Worm (Caenorhabditis elegans): Measurements from ENCODE around the gene bath-41.
A peak's percentile ranks its signal among the peaks of the same experiment; 100 is the strongest.

bath-41 gene

ce11 chrIII:6736566-6736965 is 14.5 kb upstream of the bath-41 start, which contains the start of gene Y102E9.6:
Y102E9.6 (minus strand) TSS chrIII:6736666.
- TF ChIP-seq C34F6.9 (tag; optimal IDR thresholded peaks at IDR 0.05): no peak
- TF ChIP-seq R02D3.7 (tag; optimal IDR thresholded peaks at IDR 0.05): no peak
- TF ChIP-seq nhr-21 (tag; optimal IDR thresholded peaks at IDR 0.05): no peak
- TF ChIP-seq nhr-77 (tag; optimal IDR thresholded peaks at IDR 0.05): no peak

ce11 chrIII:6734420-6734819 is 12.4 kb upstream of the bath-41 start, which contains the start of gene Y102E9.3:
Y102E9.3 (minus strand) TSS chrIII:6734520.
- no peak for TF ChIP-seq nhr-12 (tag; optimal IDR thresholded peaks at IDR 0.05)
- TF ChIP-seq nhr-23 (tag; optimal IDR thresholded peaks at IDR 0.05): no peak
- TF ChIP-seq ztf-11 (tag; optimal IDR thresholded peaks at IDR 0.05): no peak
- TF ChIP-seq unc-55 (GFP tag; optimal IDR thresholded peaks at IDR 0.05): no peak
- TF ChIP-seq zag-1 (tag; optimal IDR thresholded peaks at IDR 0.05): no peak
- TF ChIP-seq nhr-11 (tag; optimal IDR thresholded peaks at IDR 0.05): no peak
- TF ChIP-seq ztf-4 (tag; optimal IDR thresholded peaks at IDR 0.05): no peak
- TF ChIP-seq fos-1 (tag; optimal IDR thresholded peaks at IDR 0.05): no peak
- no peak for TF ChIP-seq crh-2 (tag; optimal IDR thresholded peaks at IDR 0.05)
- no peak for TF ChIP-seq ceh-82 (tag; optimal IDR thresholded peaks at IDR 0.05)
- no peak for TF ChIP-seq lin-13 (GFP tag; optimal IDR thresholded peaks at IDR 0.05)
- TF ChIP-seq nhr-77 (tag; optimal IDR thresholded peaks at IDR 0.05): no peak

ce11 chrIII:6731285-6731684 is 9.2 kb upstream of the bath-41 start:
- TF ChIP-seq crh-2 (tag; optimal IDR thresholded peaks at IDR 0.05) (no peak), lsy-2 (tag; optimal IDR thresholded peaks at IDR 0.05) (peak in 1 of 2 experiments; percentile 16), C34F6.9 (tag; optimal IDR thresholded peaks at IDR 0.05) (peak; percentile 2), dmd-4 (tag; optimal IDR thresholded peaks at IDR 0.05) (no peak)

ce11 chrIII:6730185-6730850 is 8.3 kb upstream of the bath-41 start, which contains the start of the genes Y102E9.5 and odr-4:
Y102E9.5 (minus strand) TSS chrIII:6730285.
odr-4 (plus strand) TSS chrIII:6730800.
- TF ChIP-seq R02D3.7 (tag; optimal IDR thresholded peaks at IDR 0.05) (no peak), alr-1 (tag; optimal IDR thresholded peaks at IDR 0.05) (no peak)

- TF ChIP-seq ztf-4 (tag; optimal IDR thresholded peaks at IDR 0.05) (no peak), R02D3.7 (tag; optimal IDR thresholded peaks at IDR 0.05) (no peak)
Observed at ce11 chrIII:6725489-6725888, 3.4 kb upstream of the bath-41 start, which contains the start of gene wdr-4. wdr-4 (plus strand) TSS chrIII:6725789.

ce11 chrIII:6723089-6723488 is 1.0 kb upstream of the bath-41 start, which contains the start of gene F37A4.1:
F37A4.1 (plus strand) TSS chrIII:6723389.
- TF ChIP-seq lin-13 (GFP tag; optimal IDR thresholded peaks at IDR 0.05): no peak

ce11 chrIII:6718270-6718669 is 3.8 kb downstream of the bath-41 start, which contains the start of gene F37A4.3:
F37A4.3 (plus strand) TSS chrIII:6718570.
- TF ChIP-seq peb-1 (tag; optimal IDR thresholded peaks at IDR 0.05) (no peak), unc-39 (tag; optimal IDR thresholded peaks at IDR 0.05) (no peak), nhr-237 (tag; optimal IDR thresholded peaks at IDR 0.05) (no peak), nhr-11 (tag; optimal IDR thresholded peaks at IDR 0.05) (no peak), unc-55 (GFP tag; optimal IDR thresholded peaks at IDR 0.05) (no peak), snpc-4 (tag; optimal IDR thresholded peaks at IDR 0.05) (no peak), R02D3.7 (tag; optimal IDR thresholded peaks at IDR 0.05) (no peak), nhr-12 (tag; optimal IDR thresholded peaks at IDR 0.05) (no peak), nhr-21 (tag; optimal IDR thresholded peaks at IDR 0.05) (no peak), ztf-4 (tag; optimal IDR thresholded peaks at IDR 0.05) (no peak), dmd-4 (tag; optimal IDR thresholded peaks at IDR 0.05) (no peak), blmp-1 (tag; optimal IDR thresholded peaks at IDR 0.05; ENCODE audit: insufficient read depth) (no peak), elt-1 (tag; optimal IDR thresholded peaks at IDR 0.05) (no peak), ceh-16 (tag; optimal IDR thresholded peaks at IDR 0.05) (no peak), alr-1 (tag; optimal IDR thresholded peaks at IDR 0.05) (no peak), fos-1 (tag; optimal IDR thresholded peaks at IDR 0.05) (no peak), ZK546.5 (tag; optimal IDR thresholded peaks at IDR 0.05) (no peak), nhr-25 (tag; optimal IDR thresholded peaks at IDR 0.05) (no peak), nhr-77 (tag; optimal IDR thresholded peaks at IDR 0.05) (no peak), nhr-10 (tag; optimal IDR thresholded peaks at IDR 0.05) (no peak)
